Worm (Caenorhabditis elegans): ENCODE measurements around the gene sre-42.

DNA sequence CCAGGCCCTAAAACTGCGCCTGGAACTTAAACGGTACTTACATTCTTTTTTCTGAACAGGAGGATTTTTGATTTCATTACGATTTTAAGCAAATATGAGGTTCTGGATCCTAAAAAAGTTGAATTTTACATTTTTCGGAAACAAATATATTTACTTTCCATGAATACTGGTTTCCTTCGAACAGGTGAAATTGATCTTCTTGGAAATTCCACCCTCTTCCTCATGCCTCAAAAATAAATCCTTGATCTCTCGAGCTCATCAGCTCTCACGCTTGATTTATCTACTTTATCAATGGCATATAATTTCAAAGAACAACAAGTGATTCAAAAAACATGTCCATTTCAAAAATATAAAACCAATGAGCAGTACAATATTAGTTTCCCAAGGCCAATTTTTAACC, 806 bp upstream of the sre-42 start:
- no peak for TF ChIP-seq nhr-11 (tag; optimal IDR thresholded peaks at IDR 0.05)
- no peak for TF ChIP-seq zag-1 (tag; optimal IDR thresholded peaks at IDR 0.05)
- no peak for TF ChIP-seq nhr-237 (tag; optimal IDR thresholded peaks at IDR 0.05)
- no peak for TF ChIP-seq nhr-77 (tag; optimal IDR thresholded peaks at IDR 0.05)
- no peak for TF ChIP-seq nhr-23 (tag; optimal IDR thresholded peaks at IDR 0.05)
- no peak for TF ChIP-seq aly-2 (tag; optimal IDR thresholded peaks at IDR 0.05)
- no peak for TF ChIP-seq fos-1 (tag; optimal IDR thresholded peaks at IDR 0.05)
- TF ChIP-seq F13H6.1 (tag; optimal IDR thresholded peaks at IDR 0.05) = no peak
- no peak for TF ChIP-seq egl-27 (tag; optimal IDR thresholded peaks at IDR 0.05)
- no peak for TF ChIP-seq nhr-129 (tag; optimal IDR thresholded peaks at IDR 0.05)
- TF ChIP-seq lin-13 (GFP tag; optimal IDR thresholded peaks at IDR 0.05) = no peak
- no peak for TF ChIP-seq ZK546.5 (tag; optimal IDR thresholded peaks at IDR 0.05)
- no peak for TF ChIP-seq sma-3 (GFP tag; optimal IDR thresholded peaks at IDR 0.05)
